Worm (Caenorhabditis elegans) whole organism, young adult: ENCODE data around the gene R05A10.8.

Experiments used
- B0035.1 ChIP-seq: sonication (generic microtip); optimal IDR thresholded peaks from 2 replicates; lab custom pipeline; 2016; ENCODE audit warnings: missing genetic modification characterization, mild to moderate bottlenecking, missing compliant biosample characterization, missing genotype, missing genetic modification reagents
- F10E7.11 ChIP-seq: sonication (generic microtip); optimal IDR thresholded peaks from 2 replicates; lab custom pipeline; 2017; ENCODE audit warnings: mild to moderate bottlenecking, missing genetic modification characterization, moderate library complexity, missing compliant biosample characterization
- F33H1.4 ChIP-seq: fragments of 200-800 bp; sonication (Bioruptor generic); IDR thresholded peaks from 2 replicates; pipeline ENCODE4 v1.3.6; 2022; ENCODE audit warnings: missing genetic modification reagents, missing genetic modification characterization, missing compliant biosample characterization
- Y79H2A.3 ChIP-seq: fragments of 200-800 bp; sonication (Bioruptor generic); conservative IDR thresholded peaks from 2 replicates; pipeline ENCODE4 v1.3.6; 2022; ENCODE audit warnings: missing genetic modification reagents, missing genetic modification characterization, missing compliant biosample characterization
- ama-1 ChIP-seq, 3 experiments: fragments of 150-350 bp in 1 of 3; sonication (generic microtip) in 2 of 3; optimal IDR thresholded peaks; 2 replicates each; lab custom pipeline; 2014 to 2018; ENCODE audit warnings: missing biosample characterization in 2 of 3, missing genetic modification characterization in 2 of 3, missing genetic modification reagents in 2 of 3
- cebp-1 ChIP-seq, 2 experiments: fragments of 200-800 bp in 1 of 2; sonication (Bioruptor generic) in 1 of 2; sonication (generic microtip) in 1 of 2; IDR thresholded peaks in 1 of 2; optimal IDR thresholded peaks in 1 of 2; 2 replicates each; pipeline versions ENCODE4 v1.3.6 to Lab custom; 2017 to 2022; ENCODE audit warnings: missing compliant biosample characterization in 2 of 2, missing genetic modification characterization in 2 of 2, mild to moderate bottlenecking in 1 of 2, missing genetic modification reagents in 1 of 2, moderate library complexity in 1 of 2
- lag-1 ChIP-seq: fragments of 200-800 bp; sonication (Bioruptor generic); IDR thresholded peaks from 2 replicates; pipeline ENCODE4 v1.3.6; 2022; ENCODE audit warnings: missing genetic modification reagents, missing genetic modification characterization, missing compliant biosample characterization
- nhr-27 ChIP-seq: fragments of 200-800 bp; sonication (Bioruptor generic); optimal IDR thresholded peaks from 2 replicates; lab custom pipeline; 2018; ENCODE audit warnings: mild to moderate bottlenecking, missing genetic modification characterization, moderate library complexity, missing compliant biosample characterization
- pha-4 ChIP-seq: fragments of 150-350 bp; sonication (generic microtip); optimal IDR thresholded peaks from 2 replicates; lab custom pipeline; 2014; ENCODE audit warnings: missing biosample characterization, missing genetic modification reagents, missing genetic modification characterization
- snpc-4 ChIP-seq, 5 experiments: fragments of 150-350 bp in 1 of 5; sonication (generic microtip) in 4 of 5; optimal IDR thresholded peaks; 2 replicates each; lab custom pipeline; 2014 to 2018; ENCODE audit warnings: missing genetic modification characterization in 5 of 5, missing biosample characterization in 3 of 5, antibody characterized with exemption in 2 of 5, mild to moderate bottlenecking in 2 of 5, missing compliant biosample characterization in 2 of 5, missing genotype in 2 of 5, moderate library complexity in 2 of 5, missing genetic modification reagents in 1 of 5
- xnd-1 ChIP-seq: sonication (generic microtip); optimal IDR thresholded peaks from 2 replicates; lab custom pipeline; 2016; ENCODE audit warnings: missing genotype, missing genetic modification reagents, missing genetic modification characterization, missing compliant biosample characterization
- ztf-18 ChIP-seq: sonication (generic microtip); optimal IDR thresholded peaks from 2 replicates; lab custom pipeline; 2016; ENCODE audit warnings: missing genotype, mild to moderate bottlenecking, missing genetic modification characterization, missing compliant biosample characterization
- ztf-22 ChIP-seq: fragments of 200-800 bp; sonication (Bioruptor generic); optimal IDR thresholded peaks from 2 replicates; lab custom pipeline; 2018; ENCODE audit warnings: mild to moderate bottlenecking, missing genetic modification characterization, moderate library complexity, missing compliant biosample characterization

- TF ChIP-seq ama-1 (optimal IDR thresholded peaks at IDR 0.05; lab: Kevin White, UChicago) (no peak), ama-1 (GFP tag; optimal IDR thresholded peaks at IDR 0.05; lab: Kevin White, UChicago) (no peak), xnd-1 (tag; lab: Kevin White, UChicago) (no peak), F10E7.11 (no peak), ztf-18 (tag; lab: Kevin White, UChicago) (no peak), B0035.1 (tag; lab: Kevin White, UChicago) (no peak), lag-1 (no peak), cebp-1 (GFP tag; IDR thresholded peaks at IDR 0.05; lab: Robert Waterston, UW) (no peak), cebp-1 (tag; optimal IDR thresholded peaks at IDR 0.05; lab: Kevin White, UChicago) (no peak), pha-4 (no peak), Y79H2A.3 (no peak), snpc-4 (GFP tag; optimal IDR thresholded peaks at IDR 0.05; lab: Kevin White, UChicago) (no peak), snpc-4 (tag; optimal IDR thresholded peaks at IDR 0.05; lab: Kevin White, UChicago) (no peak), ztf-22 (GFP tag; lab: Kevin White, UChicago) (no peak), F33H1.4 (GFP tag; lab: Robert Waterston, UW) (no peak), nhr-27 (tag; lab: Kevin White, UChicago) (no peak)
These were observed 35.2 kb upstream of the R05A10.8 start, which contains the start of gene K01G12.3 for ce11 chrIV:14193196-14193595.
